Worm (Caenorhabditis elegans) whole organism, L2 larva: ENCODE data around the gene E01G4.6.

Experiments used
- aly-2 ChIP-seq: fragments of 150-350 bp; optimal IDR thresholded peaks from 2 replicates; lab custom pipeline; 2014; ENCODE audit warnings: missing biosample characterization, missing genetic modification characterization
- ama-1 ChIP-seq: fragments of 150-350 bp; optimal IDR thresholded peaks from 2 replicates; lab custom pipeline; 2018; ENCODE audit warnings: inconsistent platforms
- blmp-1 ChIP-seq: sonication (generic microtip); optimal IDR thresholded peaks from 2 replicates; lab custom pipeline; 2017; ENCODE audit warnings: missing genetic modification characterization, mild to moderate bottlenecking, missing compliant biosample characterization, antibody characterized with exemption, moderate library complexity; ENCODE audit not compliant: insufficient read depth
- elt-1 ChIP-seq: fragments of 150-350 bp; optimal IDR thresholded peaks from 2 replicates; lab custom pipeline; 2014; ENCODE audit warnings: missing biosample characterization, missing genetic modification characterization
- lin-13 ChIP-seq: fragments of 150-350 bp; optimal IDR thresholded peaks from 2 replicates; lab custom pipeline; 2014; ENCODE audit warnings: missing biosample characterization, missing genetic modification reagents, missing genetic modification characterization
- lin-39 ChIP-seq: fragments of 150-350 bp; optimal IDR thresholded peaks from 2 replicates; lab custom pipeline; 2014; ENCODE audit warnings: missing biosample characterization, missing genetic modification reagents, missing genetic modification characterization
- lsy-2 ChIP-seq, 2 experiments: fragments of 150-350 bp in 1 of 2; sonication (generic microtip) in 1 of 2; optimal IDR thresholded peaks; 2 replicates each; lab custom pipeline; 2014 to 2017; ENCODE audit warnings: missing biosample characterization in 2 of 2, missing genetic modification characterization in 2 of 2
- nhr-129 ChIP-seq: fragments of 150-350 bp; optimal IDR thresholded peaks from 2 replicates; lab custom pipeline; 2014; ENCODE audit warnings: missing biosample characterization, missing genetic modification characterization
- nhr-23 ChIP-seq: fragments of 150-350 bp; optimal IDR thresholded peaks from 2 replicates; lab custom pipeline; 2014; ENCODE audit warnings: missing biosample characterization, missing genetic modification reagents, missing genetic modification characterization
- snpc-4 ChIP-seq: fragments of 150-350 bp; optimal IDR thresholded peaks from 2 replicates; lab custom pipeline; 2014; ENCODE audit warnings: missing biosample characterization, missing genetic modification characterization
- unc-62 ChIP-seq: fragments of 150-350 bp; optimal IDR thresholded peaks from 2 replicates; lab custom pipeline; 2014; ENCODE audit warnings: missing biosample characterization, missing genetic modification reagents, missing genetic modification characterization
- ztf-11 ChIP-seq: sonication (generic microtip); optimal IDR thresholded peaks from 2 replicates; lab custom pipeline; 2017; ENCODE audit warnings: missing biosample characterization, missing genetic modification characterization

- no peak for TF ChIP-seq aly-2 (tag; lab: Kevin White, UChicago)
- no peak for TF ChIP-seq unc-62 (GFP tag; lab: Kevin White, UChicago)
- TF ChIP-seq lin-13 (GFP tag; lab: Kevin White, UChicago): peak; percentile 29
- no peak for TF ChIP-seq ztf-11
- peak; percentile 5 for TF ChIP-seq ama-1 (lab: Kevin White, UChicago)
- TF ChIP-seq blmp-1 (tag; lab: Kevin White, UChicago): no peak
- no peak for TF ChIP-seq snpc-4 (tag; lab: Kevin White, UChicago)
- TF ChIP-seq lsy-2 (tag; optimal IDR thresholded peaks at IDR 0.05; lab: Kevin White, UChicago): peak; percentile 46 to 71
- TF ChIP-seq nhr-129 (tag; lab: Kevin White, UChicago): peak; percentile 24
- no peak for TF ChIP-seq lin-39
- no peak for TF ChIP-seq elt-1
- no peak for TF ChIP-seq nhr-23
Measured at ce11 chrII:13477230-13477629, 5.0 kb upstream of the E01G4.6 start.
